Worm (Caenorhabditis elegans) whole organism, L4 larva: ENCODE measurements around the gene clec-148.

ENCODE experiments used
- D1046.2 ChIP-seq: fragments of 200-800 bp; sonication (Bioruptor generic); IDR thresholded peaks from 2 replicates; pipeline ENCODE4 v1.3.6; 2022; ENCODE audit warnings: missing genetic modification characterization, missing compliant biosample characterization
- F26F4.8 ChIP-seq: fragments of 200-800 bp; sonication (Bioruptor generic); conservative IDR thresholded peaks from 2 replicates; pipeline ENCODE4 v1.3.6; 2022; ENCODE audit warnings: missing genetic modification characterization, missing compliant biosample characterization
- F37D6.2 ChIP-seq: sonication (generic microtip); optimal IDR thresholded peaks from 2 replicates; lab custom pipeline; 2016; ENCODE audit warnings: mild to moderate bottlenecking, missing genetic modification characterization, missing compliant biosample characterization
- T26A8.4 ChIP-seq: fragments of 200-800 bp; sonication (Bioruptor generic); IDR thresholded peaks from 2 replicates; pipeline ENCODE4 v1.3.6; 2022; ENCODE audit warnings: missing genetic modification characterization, missing compliant biosample characterization
- Y105C5A.15 ChIP-seq: fragments of 200-800 bp; sonication (Bioruptor generic); IDR thresholded peaks from 2 replicates; pipeline ENCODE4 v1.3.6; 2022; ENCODE audit warnings: missing genetic modification characterization, missing compliant biosample characterization
- ZK337.2 ChIP-seq: fragments of 200-800 bp; sonication (Bioruptor generic); IDR thresholded peaks from 2 replicates; pipeline ENCODE4 v1.3.6; 2022; ENCODE audit warnings: missing genetic modification reagents, missing genetic modification characterization, missing compliant biosample characterization
- ZK546.5 ChIP-seq, 2 experiments: sonication (generic microtip); optimal IDR thresholded peaks; 2 replicates each; lab custom pipeline; 2017; ENCODE audit warnings: missing biosample characterization in 2 of 2, missing genetic modification characterization in 2 of 2
- aha-1 ChIP-seq: fragments of 150-350 bp; peaks from one replicate; lab custom pipeline; 2014; ENCODE audit warnings: missing biosample characterization, missing genetic modification characterization
- aly-2 ChIP-seq: sonication (generic microtip); optimal IDR thresholded peaks from 2 replicates; lab custom pipeline; 2018; ENCODE audit warnings: missing biosample characterization, missing genetic modification characterization
- ama-1 ChIP-seq: fragments of 150-350 bp; optimal IDR thresholded peaks from 2 replicates; lab custom pipeline; 2014; ENCODE audit warnings: inconsistent platforms, mixed read lengths
- ces-1 ChIP-seq: fragments of 150-350 bp; sonication (generic microtip); optimal IDR thresholded peaks from 4 replicates; lab custom pipeline; 2014; ENCODE audit warnings: missing biosample characterization, missing genetic modification reagents, missing genetic modification characterization
- ctbp-1 ChIP-seq: fragments of 200-800 bp; sonication (Bioruptor generic); IDR thresholded peaks from 2 replicates; pipeline ENCODE4 v1.3.6; 2022; ENCODE audit warnings: missing genetic modification reagents, missing genetic modification characterization, missing compliant biosample characterization
- daf-19 ChIP-seq: fragments of 200-800 bp; sonication (Bioruptor generic); conservative IDR thresholded peaks from 2 replicates; pipeline ENCODE4 v1.3.6; 2022; ENCODE audit warnings: missing genetic modification characterization, missing compliant biosample characterization
- duxl-1 ChIP-seq: sonication (generic microtip); optimal IDR thresholded peaks from 2 replicates; lab custom pipeline; 2016; ENCODE audit warnings: mild to moderate bottlenecking, missing genetic modification characterization, moderate library complexity, missing compliant biosample characterization; ENCODE audit not compliant: poor library complexity
- fkh-10 ChIP-seq: fragments of 150-350 bp; optimal IDR thresholded peaks from 2 replicates; lab custom pipeline; 2014; ENCODE audit warnings: missing biosample characterization, missing genetic modification reagents, missing genetic modification characterization
- gei-8 ChIP-seq: fragments of 200-800 bp; sonication (Bioruptor generic); optimal IDR thresholded peaks from 2 replicates; lab custom pipeline; 2018; ENCODE audit warnings: mild to moderate bottlenecking, missing genetic modification characterization, missing compliant biosample characterization
- hif-1 ChIP-seq, 2 experiments: sonication (generic microtip); optimal IDR thresholded peaks; 2 replicates each; lab custom pipeline; 2016 to 2017; ENCODE audit warnings: missing compliant biosample characterization in 2 of 2, missing genetic modification characterization in 2 of 2, missing genetic modification reagents in 2 of 2, missing genotype in 2 of 2, mild to moderate bottlenecking in 1 of 2
- lim-7 ChIP-seq: fragments of 200-800 bp; sonication (Bioruptor generic); IDR thresholded peaks from 2 replicates; pipeline ENCODE4 v1.3.6; 2022; ENCODE audit warnings: missing genetic modification characterization, missing compliant biosample characterization
- lin-1 ChIP-seq: fragments of 200-800 bp; sonication (Bioruptor generic); IDR thresholded peaks from 2 replicates; pipeline ENCODE4 v1.3.6; 2022; ENCODE audit warnings: missing genetic modification reagents, missing genetic modification characterization, missing compliant biosample characterization
- lin-13 ChIP-seq: fragments of 150-350 bp; optimal IDR thresholded peaks from 2 replicates; lab custom pipeline; 2014; ENCODE audit warnings: missing biosample characterization, missing genetic modification reagents, missing genetic modification characterization
- lin-38 ChIP-seq: fragments of 200-800 bp; sonication (Bioruptor generic); IDR thresholded peaks from 2 replicates; pipeline ENCODE4 v1.3.6; 2022; ENCODE audit warnings: missing genetic modification reagents, missing genetic modification characterization, missing compliant biosample characterization
- lir-3 ChIP-seq: sonication (generic microtip); optimal IDR thresholded peaks from 2 replicates; lab custom pipeline; 2016; ENCODE audit warnings: mild to moderate bottlenecking, missing genetic modification characterization, missing compliant biosample characterization
- lsy-2 ChIP-seq, 2 experiments: fragments of 150-350 bp in 1 of 2; sonication (generic microtip) in 1 of 2; optimal IDR thresholded peaks; 2 replicates each; lab custom pipeline; 2014 to 2017; ENCODE audit warnings: missing biosample characterization in 2 of 2, missing genetic modification characterization in 2 of 2
- mdt-29 ChIP-seq: fragments of 200-800 bp; sonication (Bioruptor generic); IDR thresholded peaks from 2 replicates; pipeline ENCODE4 v1.3.6; 2022; ENCODE audit warnings: missing genetic modification reagents, missing genetic modification characterization, missing compliant biosample characterization
- mes-2 ChIP-seq: sonication (generic microtip); optimal IDR thresholded peaks from 2 replicates; lab custom pipeline; 2016; ENCODE audit warnings: missing genotype, mild to moderate bottlenecking, missing genetic modification characterization, missing compliant biosample characterization; ENCODE audit not compliant: poor library complexity, severe bottlenecking
- mxl-2 ChIP-seq: fragments of 200-800 bp; sonication (Bioruptor generic); conservative IDR thresholded peaks from 2 replicates; pipeline ENCODE4 v1.3.6; 2022; ENCODE audit warnings: missing genetic modification reagents, missing genetic modification characterization, missing compliant biosample characterization
- nhr-102 ChIP-seq: sonication (generic microtip); optimal IDR thresholded peaks from 2 replicates; lab custom pipeline; 2016; ENCODE audit warnings: mild to moderate bottlenecking, missing genetic modification characterization, moderate library complexity, missing compliant biosample characterization
- nhr-11 ChIP-seq: fragments of 150-350 bp; optimal IDR thresholded peaks from 2 replicates; lab custom pipeline; 2014; ENCODE audit warnings: missing biosample characterization, missing genetic modification characterization
- nhr-111 ChIP-seq: fragments of 200-800 bp; sonication (Bioruptor generic); optimal IDR thresholded peaks from 2 replicates; lab custom pipeline; 2018; ENCODE audit warnings: mild to moderate bottlenecking, missing genetic modification characterization, missing compliant biosample characterization
- nhr-237 ChIP-seq: sonication (generic microtip); optimal IDR thresholded peaks from 2 replicates; lab custom pipeline; 2017; ENCODE audit warnings: missing biosample characterization, missing genetic modification characterization
- nhr-28 ChIP-seq: fragments of 150-350 bp; optimal IDR thresholded peaks from 2 replicates; lab custom pipeline; 2014; ENCODE audit warnings: missing biosample characterization, missing genetic modification characterization
- nhr-48 ChIP-seq: sonication (generic microtip); optimal IDR thresholded peaks from 2 replicates; lab custom pipeline; 2016; ENCODE audit warnings: mild to moderate bottlenecking, missing genetic modification characterization, missing compliant biosample characterization
- nhr-6 ChIP-seq: fragments of 150-350 bp; optimal IDR thresholded peaks from 2 replicates; lab custom pipeline; 2014; ENCODE audit warnings: missing biosample characterization, missing genetic modification characterization
- nhr-76 ChIP-seq: fragments of 150-350 bp; optimal IDR thresholded peaks from 2 replicates; lab custom pipeline; 2014; ENCODE audit warnings: missing biosample characterization, missing genetic modification characterization
- pha-4 ChIP-seq, 2 experiments: fragments of 150-350 bp in 1 of 2; fragments of 200-800 bp in 1 of 2; sonication (Bioruptor generic) in 1 of 2; IDR thresholded peaks in 1 of 2; optimal IDR thresholded peaks in 1 of 2; 2 replicates each; pipeline versions ENCODE4 v1.3.6 to Lab custom; 2014 to 2022; ENCODE audit warnings: missing genetic modification characterization in 2 of 2, missing genetic modification reagents in 2 of 2, missing biosample characterization in 1 of 2, missing compliant biosample characterization in 1 of 2
- rbr-2 ChIP-seq: sonication (generic microtip); optimal IDR thresholded peaks from 2 replicates; lab custom pipeline; 2016; ENCODE audit warnings: missing genotype, missing genetic modification characterization, missing compliant biosample characterization
- saeg-2 ChIP-seq: fragments of 200-800 bp; sonication (Bioruptor generic); IDR thresholded peaks from 2 replicates; pipeline ENCODE4 v1.3.6; 2022; ENCODE audit warnings: missing genetic modification reagents, missing genetic modification characterization, missing compliant biosample characterization
- snpc-1.2 ChIP-seq: fragments of 200-800 bp; sonication (Bioruptor generic); IDR thresholded peaks from 2 replicates; pipeline ENCODE4 v1.3.6; 2022; ENCODE audit warnings: missing genetic modification reagents, missing genetic modification characterization, missing compliant biosample characterization
- snpc-4 ChIP-seq: fragments of 150-350 bp; optimal IDR thresholded peaks from 2 replicates; lab custom pipeline; 2014; ENCODE audit warnings: missing biosample characterization, missing genetic modification characterization
- spr-1 ChIP-seq: sonication (generic microtip); optimal IDR thresholded peaks from 2 replicates; lab custom pipeline; 2016; ENCODE audit warnings: mild to moderate bottlenecking, missing genetic modification characterization, missing compliant biosample characterization
- tag-97 ChIP-seq: fragments of 200-800 bp; sonication (Bioruptor generic); IDR thresholded peaks from 2 replicates; pipeline ENCODE4 v1.3.6; 2022; ENCODE audit warnings: missing genetic modification characterization, missing compliant biosample characterization
- tra-1 ChIP-seq: fragments of 200-800 bp; sonication (Bioruptor generic); IDR thresholded peaks from 2 replicates; pipeline ENCODE4 v1.3.6; 2022; ENCODE audit warnings: missing genetic modification reagents, missing genetic modification characterization, missing compliant biosample characterization
- unc-39 ChIP-seq: sonication (generic microtip); optimal IDR thresholded peaks from 2 replicates; lab custom pipeline; 2017; ENCODE audit warnings: missing biosample characterization, missing genetic modification characterization
- unc-62 ChIP-seq, 3 experiments: fragments of 150-350 bp in 1 of 3; sonication (generic microtip); optimal IDR thresholded peaks in 2 of 3; peaks in 1 of 3; 1 replicate in 1 of 3; 2 replicates in 2 of 3; lab custom pipeline; 2014 to 2017; ENCODE audit warnings: missing biosample characterization in 3 of 3, missing genetic modification characterization in 3 of 3, missing genetic modification reagents in 3 of 3, missing genotype in 1 of 3
- zip-11 ChIP-seq: fragments of 200-800 bp; sonication (Bioruptor generic); IDR thresholded peaks from 2 replicates; pipeline ENCODE4 v1.3.6; 2022; ENCODE audit warnings: missing genetic modification characterization, missing compliant biosample characterization
- zip-2 ChIP-seq: fragments of 150-350 bp; optimal IDR thresholded peaks from 2 replicates; lab custom pipeline; 2014; ENCODE audit warnings: missing biosample characterization, missing genetic modification characterization

The clec-148 gene

ce11 chrIII:131627-132026 is 44.0 kb downstream of the clec-148 start (continued):
- TF ChIP-seq ces-1 (GFP tag; lab: Kevin White, UChicago) (peak; percentile 6), D1046.2 (GFP tag; lab: Robert Waterston, UW) (no peak), F37D6.2 (tag; lab: Kevin White, UChicago) (no peak), nhr-111 (GFP tag; lab: Kevin White, UChicago) (no peak), gei-8 (GFP tag; lab: Kevin White, UChicago) (no peak), rbr-2 (tag; lab: Kevin White, UChicago) (peak; percentile 62), unc-62 (GFP tag; optimal IDR thresholded peaks at IDR 0.05 in 1 of 2; lab: Kevin White, UChicago) (no peak), unc-62 (tag; optimal IDR thresholded peaks at IDR 0.05; lab: Kevin White, UChicago) (no peak), F26F4.8 (GFP tag; lab: Robert Waterston, UW) (no peak), lsy-2 (tag; optimal IDR thresholded peaks at IDR 0.05; lab: Kevin White, UChicago) (no peak), duxl-1 (tag; lab: Kevin White, UChicago) (no peak), snpc-4 (tag; lab: Kevin White, UChicago) (no peak), ama-1 (lab: Kevin White, UChicago) (no peak), mdt-29 (GFP tag; lab: Robert Waterston, UW) (no peak), daf-19 (GFP tag; lab: Robert Waterston, UW) (no peak), lin-38 (GFP tag; lab: Robert Waterston, UW) (peak; percentile 90), nhr-48 (no peak), tag-97 (GFP tag; lab: Robert Waterston, UW) (no peak), saeg-2 (GFP tag; lab: Robert Waterston, UW) (no peak), spr-1 (tag; lab: Kevin White, UChicago) (no peak), hif-1 (tag; optimal IDR thresholded peaks at IDR 0.05; lab: Kevin White, UChicago) (no peak), nhr-102 (tag; lab: Kevin White, UChicago) (peak; percentile 16), Y105C5A.15 (GFP tag; lab: Robert Waterston, UW) (no peak), lin-13 (GFP tag; lab: Kevin White, UChicago) (peak; percentile 31), lim-7 (GFP tag; lab: Robert Waterston, UW) (no peak), zip-11 (no peak), ctbp-1 (GFP tag; lab: Robert Waterston, UW) (no peak), mxl-2 (GFP tag; lab: Robert Waterston, UW) (no peak), lir-3 (tag; lab: Kevin White, UChicago) (no peak), T26A8.4 (GFP tag; lab: Robert Waterston, UW) (no peak), lin-1 (GFP tag; lab: Robert Waterston, UW) (no peak), ZK546.5 (tag; optimal IDR thresholded peaks at IDR 0.05; lab: Kevin White, UChicago) (no peak), nhr-28 (peak; percentile 50), tra-1 (GFP tag; lab: Robert Waterston, UW) (no peak), pha-4 (GFP tag; IDR thresholded peaks at IDR 0.05; lab: Robert Waterston, UW) (no peak), pha-4 (tag; optimal IDR thresholded peaks at IDR 0.05; lab: Kevin White, UChicago) (no peak), fkh-10 (GFP tag; lab: Kevin White, UChicago) (peak; percentile 20), nhr-237 (tag; lab: Kevin White, UChicago) (no peak), mes-2 (tag; lab: Kevin White, UChicago) (peak; percentile 74), unc-39 (tag; lab: Kevin White, UChicago) (no peak), aha-1 (tag; lab: Kevin White, UChicago) (peak; percentile 78), nhr-76 (tag; lab: Kevin White, UChicago) (no peak), snpc-1.2 (no peak), aly-2 (tag; lab: Kevin White, UChicago) (no peak), ZK337.2 (GFP tag; lab: Robert Waterston, UW) (no peak), nhr-11 (tag; lab: Kevin White, UChicago) (no peak), nhr-6 (tag; lab: Kevin White, UChicago) (peak; percentile 55), zip-2 (tag; lab: Kevin White, UChicago) (no peak)
